Worm (Caenorhabditis elegans) whole organism, young adult: Measurements from ENCODE around the gene F32D8.11.
A peak's percentile ranks its signal among the peaks of the same experiment; 100 is the strongest.

Experiments used
- F57C9.4 ChIP-seq: sonication (generic microtip); optimal IDR thresholded peaks from 2 replicates; lab custom pipeline; 2017; ENCODE audit warnings: mild to moderate bottlenecking, missing genetic modification characterization, missing compliant biosample characterization
- athp-1 ChIP-seq: sonication (generic microtip); optimal IDR thresholded peaks from 2 replicates; lab custom pipeline; 2017; ENCODE audit warnings: mild to moderate bottlenecking, missing genetic modification characterization, missing compliant biosample characterization
- nfya-1 ChIP-seq: sonication (generic microtip); optimal IDR thresholded peaks from 2 replicates; lab custom pipeline; 2017; ENCODE audit warnings: antibody characterized with exemption, missing compliant biosample characterization, missing genetic modification characterization, borderline replicate concordance; ENCODE audit not compliant: insufficient read depth
- nhr-80 ChIP-seq: sonication (generic microtip); optimal IDR thresholded peaks from 2 replicates; lab custom pipeline; 2016; ENCODE audit warnings: missing genetic modification characterization, missing compliant biosample characterization
- nhr-90 ChIP-seq: sonication (generic microtip); optimal IDR thresholded peaks from 2 replicates; lab custom pipeline; 2016; ENCODE audit warnings: missing genotype, mild to moderate bottlenecking, missing genetic modification characterization, missing compliant biosample characterization
- pha-4 ChIP-seq: fragments of 150-350 bp; sonication (generic microtip); optimal IDR thresholded peaks from 2 replicates; lab custom pipeline; 2014; ENCODE audit warnings: missing biosample characterization, missing genetic modification reagents, missing genetic modification characterization
- ztf-26 ChIP-seq: sonication (generic microtip); optimal IDR thresholded peaks from 2 replicates; lab custom pipeline; 2017; ENCODE audit warnings: missing genetic modification characterization, missing compliant biosample characterization
- ztf-3 ChIP-seq: fragments of 200-800 bp; sonication (Bioruptor generic); optimal IDR thresholded peaks from 2 replicates; lab custom pipeline; 2018; ENCODE audit warnings: mild to moderate bottlenecking, missing genetic modification characterization, missing compliant biosample characterization

DNA sequence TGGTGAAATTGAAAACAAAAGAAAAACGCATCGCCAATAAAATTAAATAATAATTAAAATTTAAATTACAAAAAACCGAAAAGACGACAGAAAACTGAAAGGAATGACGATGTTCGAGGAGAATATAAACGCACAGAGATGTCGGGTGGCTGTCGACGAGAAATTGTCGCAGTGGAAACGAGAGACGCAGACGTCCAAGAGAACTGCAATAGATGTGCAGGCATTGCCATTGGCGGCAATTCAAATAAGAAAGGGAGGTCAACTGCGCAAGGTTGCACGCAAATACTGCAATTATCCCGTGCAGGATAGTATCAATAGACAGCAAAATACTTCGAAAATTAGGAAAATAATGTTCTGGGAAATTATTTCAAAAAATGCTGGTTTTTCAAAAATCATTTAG lies 8.2 kb upstream of the F32D8.11 start:
- peak; percentile 94 for TF ChIP-seq ztf-3 (GFP tag; lab: Kevin White, UChicago)
- peak; percentile 94 for TF ChIP-seq ztf-26 (tag; lab: Kevin White, UChicago)
- peak; percentile 96 for TF ChIP-seq nhr-90 (tag; lab: Kevin White, UChicago)
- peak; percentile 99 for TF ChIP-seq nhr-80
- TF ChIP-seq pha-4: peak; percentile 99
- TF ChIP-seq nfya-1 (tag; lab: Kevin White, UChicago): no peak
- TF ChIP-seq F57C9.4 (tag; lab: Kevin White, UChicago): peak; percentile 82
- peak; percentile 99 for TF ChIP-seq athp-1 (tag; lab: Kevin White, UChicago)
